Fruit fly (Drosophila melanogaster): Measurements from ENCODE around the gene slp1.

DNA sequence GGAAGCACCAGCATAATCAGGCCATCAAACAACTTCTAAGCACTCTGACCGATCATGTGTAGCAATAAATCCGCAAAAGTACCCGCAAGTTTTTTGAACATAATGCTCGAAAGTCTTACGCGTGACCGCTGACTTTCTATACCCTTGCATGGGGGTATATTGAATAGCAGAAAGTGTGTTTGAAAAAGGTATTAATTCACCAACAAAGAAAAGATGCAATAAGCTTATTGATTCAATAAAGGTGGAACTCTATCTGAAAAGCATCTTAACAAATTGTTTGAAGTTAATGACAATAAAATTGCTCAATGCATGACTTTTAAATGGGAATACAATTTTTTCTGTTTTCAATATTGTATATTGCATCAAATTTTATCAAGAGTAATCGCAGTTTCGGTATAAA lies 6.2 kb downstream of the slp1 start:
- no peak for TF ChIP-seq jim (GFP tag; optimal IDR thresholded peaks at IDR 0.05)
- no peak for TF ChIP-seq foxo (GFP tag; optimal IDR thresholded peaks at IDR 0.05)

Data from whole organism, wandering third instar larva.